Worm (Caenorhabditis elegans) whole organism, L3 larva: ENCODE results near the gene sra-12.
"Not testable (repeated sequence)": the region's sequence is repeated elsewhere in the genome, so short reads cannot be mapped to it uniquely, and the experiment has no call there.

Experiments used
- R02D3.7 ChIP-seq: fragments of 150-350 bp; optimal IDR thresholded peaks from 2 replicates; lab custom pipeline; 2014; ENCODE audit warnings: missing biosample characterization, missing genetic modification characterization
- aly-2 ChIP-seq: fragments of 150-350 bp; optimal IDR thresholded peaks from 2 replicates; lab custom pipeline; 2014; ENCODE audit warnings: missing biosample characterization, missing genetic modification characterization
- ama-1 ChIP-seq: fragments of 150-350 bp; optimal IDR thresholded peaks from 2 replicates; lab custom pipeline; 2018
- ceh-16 ChIP-seq: sonication (generic microtip); optimal IDR thresholded peaks from 2 replicates; lab custom pipeline; 2017; ENCODE audit warnings: missing biosample characterization, missing genetic modification characterization
- ceh-28 ChIP-seq: fragments of 150-350 bp; optimal IDR thresholded peaks from 2 replicates; lab custom pipeline; 2014; ENCODE audit warnings: missing biosample characterization, missing genetic modification reagents, missing genetic modification characterization
- ceh-9 ChIP-seq: sonication (generic microtip); optimal IDR thresholded peaks from 2 replicates; lab custom pipeline; 2018; ENCODE audit warnings: missing biosample characterization, missing genetic modification characterization
- daf-12 ChIP-seq: fragments of 150-350 bp; optimal IDR thresholded peaks from 2 replicates; lab custom pipeline; 2014; ENCODE audit warnings: missing biosample characterization, missing genetic modification reagents, missing genetic modification characterization
- egl-5 ChIP-seq: fragments of 150-350 bp; optimal IDR thresholded peaks from 2 replicates; lab custom pipeline; 2017; ENCODE audit warnings: missing biosample characterization, missing genetic modification reagents, missing genetic modification characterization, inconsistent platforms
- elt-1 ChIP-seq: fragments of 150-350 bp; optimal IDR thresholded peaks from 2 replicates; lab custom pipeline; 2014; ENCODE audit warnings: missing biosample characterization, missing genetic modification characterization
- elt-2 ChIP-seq: sonication (generic microtip); optimal IDR thresholded peaks from 2 replicates; lab custom pipeline; 2016; ENCODE audit warnings: missing genetic modification reagents, mild to moderate bottlenecking, missing genetic modification characterization, missing compliant biosample characterization
- elt-3 ChIP-seq, 3 experiments: fragments of 150-350 bp in 1 of 3; sonication (generic microtip) in 2 of 3; optimal IDR thresholded peaks; 2 replicates in 2 of 3; 4 replicates in 1 of 3; lab custom pipeline; 2014 to 2017; ENCODE audit warnings: missing biosample characterization in 3 of 3, missing genetic modification characterization in 3 of 3
- eor-1 ChIP-seq, 2 experiments: fragments of 150-350 bp; optimal IDR thresholded peaks; 2 replicates each; lab custom pipeline; 2014 to 2018; ENCODE audit warnings: missing biosample characterization in 2 of 2, missing genetic modification characterization in 2 of 2
- fkh-2 ChIP-seq: fragments of 150-350 bp; optimal IDR thresholded peaks from 2 replicates; lab custom pipeline; 2014; ENCODE audit warnings: missing biosample characterization, missing genetic modification reagents, missing genetic modification characterization
- fos-1 ChIP-seq: fragments of 150-350 bp; optimal IDR thresholded peaks from 2 replicates; lab custom pipeline; 2014; ENCODE audit warnings: missing biosample characterization, missing genetic modification characterization
- hmg-11 ChIP-seq: sonication (generic microtip); optimal IDR thresholded peaks from 2 replicates; lab custom pipeline; 2016; ENCODE audit warnings: missing genetic modification characterization, missing compliant biosample characterization
- lin-15B ChIP-seq: fragments of 150-350 bp; optimal IDR thresholded peaks from 2 replicates; lab custom pipeline; 2014; ENCODE audit warnings: missing biosample characterization, missing genetic modification characterization
- mdl-1 ChIP-seq: fragments of 150-350 bp; optimal IDR thresholded peaks from 2 replicates; lab custom pipeline; 2014; ENCODE audit warnings: missing biosample characterization, missing genetic modification characterization
- mml-1 ChIP-seq: fragments of 150-350 bp; sonication (generic microtip); optimal IDR thresholded peaks from 3 replicates; lab custom pipeline; 2014; ENCODE audit warnings: missing biosample characterization, missing genetic modification characterization
- nfya-1 ChIP-seq: sonication (generic microtip); optimal IDR thresholded peaks from 2 replicates; lab custom pipeline; 2017; ENCODE audit warnings: missing genetic modification characterization, mild to moderate bottlenecking, missing compliant biosample characterization, antibody characterized with exemption, moderate library complexity; ENCODE audit not compliant: insufficient read depth
- nhr-12 ChIP-seq: fragments of 150-350 bp; optimal IDR thresholded peaks from 2 replicates; lab custom pipeline; 2014; ENCODE audit warnings: missing biosample characterization, missing genetic modification characterization
- nhr-237 ChIP-seq: fragments of 150-350 bp; optimal IDR thresholded peaks from 2 replicates; lab custom pipeline; 2014; ENCODE audit warnings: missing biosample characterization, missing genetic modification characterization
- nhr-25 ChIP-seq: sonication (generic microtip); optimal IDR thresholded peaks from 2 replicates; lab custom pipeline; 2017; ENCODE audit warnings: missing biosample characterization, missing genetic modification characterization
- nhr-28 ChIP-seq: fragments of 150-350 bp; optimal IDR thresholded peaks from 2 replicates; lab custom pipeline; 2014; ENCODE audit warnings: missing biosample characterization, missing genetic modification characterization
- nhr-67 ChIP-seq: fragments of 150-350 bp; optimal IDR thresholded peaks from 2 replicates; lab custom pipeline; 2014; ENCODE audit warnings: missing biosample characterization, missing genetic modification characterization
- pha-4 ChIP-seq: fragments of 150-350 bp; optimal IDR thresholded peaks from 2 replicates; lab custom pipeline; 2014; ENCODE audit warnings: missing biosample characterization, missing genetic modification reagents, missing genetic modification characterization
- pqm-1 ChIP-seq: fragments of 150-350 bp; optimal IDR thresholded peaks from 2 replicates; lab custom pipeline; 2017; ENCODE audit warnings: missing biosample characterization, missing genetic modification characterization, inconsistent platforms
- sea-2 ChIP-seq: fragments of 150-350 bp; sonication (generic microtip); optimal IDR thresholded peaks from 4 replicates; lab custom pipeline; 2014; ENCODE audit warnings: missing biosample characterization, missing genetic modification reagents, missing genetic modification characterization
- skn-1 ChIP-seq: fragments of 150-350 bp; optimal IDR thresholded peaks from 2 replicates; lab custom pipeline; 2014; ENCODE audit warnings: missing biosample characterization, missing genetic modification characterization
- snpc-4 ChIP-seq: fragments of 150-350 bp; optimal IDR thresholded peaks from 2 replicates; lab custom pipeline; 2014; ENCODE audit warnings: missing biosample characterization, missing genetic modification characterization
- tbx-2 ChIP-seq: sonication (generic microtip); optimal IDR thresholded peaks from 2 replicates; lab custom pipeline; 2016; ENCODE audit warnings: mild to moderate bottlenecking, missing genetic modification characterization, missing compliant biosample characterization
- zag-1 ChIP-seq: fragments of 150-350 bp; optimal IDR thresholded peaks from 2 replicates; lab custom pipeline; 2014; ENCODE audit warnings: missing biosample characterization, missing genetic modification characterization
- ztf-11 ChIP-seq: fragments of 150-350 bp; optimal IDR thresholded peaks from 2 replicates; lab custom pipeline; 2014; ENCODE audit warnings: missing biosample characterization, missing genetic modification characterization

Gene sra-12

ce11 chrII:10923948-10924347, 19.7 kb upstream of the sra-12 start, which contains the start of gene Y19D2B.2:
TSS of gene Y19D2B.2 (plus strand) at chrII:10924248.
- TF ChIP-seq R02D3.7: no peak
- no peak for TF ChIP-seq elt-1 (tag; lab: Kevin White, UChicago)
- no peak for TF ChIP-seq pqm-1 (tag; lab: Kevin White, UChicago)
- no peak for TF ChIP-seq egl-5
- no peak for TF ChIP-seq ceh-9 (tag; lab: Kevin White, UChicago)

- TF ChIP-seq ceh-16, tbx-2, pqm-1 (tag; lab: Kevin White, UChicago): not testable (repeated sequence)
These were observed 18.6 kb upstream of the sra-12 start, which contains the start of gene Y19D2B.1 for ce11 chrII:10922874-10923273. TSS of gene Y19D2B.1 (minus strand) at chrII:10922974.

- TF ChIP-seq elt-2 (tag; lab: Kevin White, UChicago) (peak; percentile 23), zag-1 (tag; lab: Kevin White, UChicago) (no peak), fos-1 (no peak), lin-15B (tag; lab: Kevin White, UChicago) (no peak), nhr-67 (tag; lab: Kevin White, UChicago) (no peak), nhr-25 (tag; lab: Kevin White, UChicago) (peak; percentile 13)
These were observed 14.0 kb upstream of the sra-12 start, which contains the start of gene tba-4 for ce11 chrII:10918293-10918756. TSS of gene tba-4 (plus strand) at chrII:10918706.

ce11 chrII:10917174-10917573, 12.9 kb upstream of the sra-12 start, which contains the start of gene F44F4.10:
TSS of gene F44F4.10 (minus strand) at chrII:10917274.
- no peak for TF ChIP-seq skn-1
- no peak for TF ChIP-seq nhr-12 (tag; lab: Kevin White, UChicago)
- TF ChIP-seq nhr-28 (tag; lab: Kevin White, UChicago): no peak
- no peak for TF ChIP-seq mdl-1 (tag; lab: Kevin White, UChicago)
- no peak for TF ChIP-seq elt-2 (tag; lab: Kevin White, UChicago)
- TF ChIP-seq nhr-25 (tag; lab: Kevin White, UChicago): no peak
- no peak for TF ChIP-seq eor-1 (tag; optimal IDR thresholded peaks at IDR 0.05; lab: Kevin White, UChicago)
- no peak for TF ChIP-seq aly-2 (tag; lab: Kevin White, UChicago)
- no peak for TF ChIP-seq ama-1 (lab: Kevin White, UChicago)
- no peak for TF ChIP-seq mml-1 (tag; lab: Kevin White, UChicago)
- no peak for TF ChIP-seq sea-2 (GFP tag; lab: Kevin White, UChicago)
- TF ChIP-seq daf-12 (tag; lab: Kevin White, UChicago): no peak
- no peak for TF ChIP-seq tbx-2 (tag; lab: Kevin White, UChicago)
- no peak for TF ChIP-seq fkh-2 (tag; lab: Kevin White, UChicago)
- no peak for TF ChIP-seq nhr-237 (tag; lab: Kevin White, UChicago)
- TF ChIP-seq nfya-1: no peak
- no peak for TF ChIP-seq pqm-1 (tag; lab: Kevin White, UChicago)
- TF ChIP-seq, all 47 proteins: peak for 0

ce11 chrII:10915732-10916131, 11.5 kb upstream of the sra-12 start, which contains the start of gene F44F4.9:
TSS of gene F44F4.9 (minus strand) at chrII:10915832.
- TF ChIP-seq hmg-11 (tag; lab: Kevin White, UChicago): no peak
- no peak for TF ChIP-seq nhr-12 (tag; lab: Kevin White, UChicago)
- TF ChIP-seq mdl-1 (tag; lab: Kevin White, UChicago): no peak
- no peak for TF ChIP-seq mml-1 (tag; lab: Kevin White, UChicago)
- no peak for TF ChIP-seq ceh-9 (tag; lab: Kevin White, UChicago)
- no peak for TF ChIP-seq zag-1 (tag; lab: Kevin White, UChicago)
- TF ChIP-seq aly-2 (tag; lab: Kevin White, UChicago): no peak
- no peak for TF ChIP-seq elt-1 (tag; lab: Kevin White, UChicago)
- TF ChIP-seq fos-1: no peak
- TF ChIP-seq ztf-11 (tag; lab: Kevin White, UChicago): no peak
- no peak for TF ChIP-seq ceh-16 (tag; lab: Kevin White, UChicago)
- no peak for TF ChIP-seq elt-3 (tag; optimal IDR thresholded peaks at IDR 0.05; lab: Kevin White, UChicago)
- no peak for TF ChIP-seq snpc-4
- TF ChIP-seq pha-4 (tag; lab: Kevin White, UChicago): no peak

ce11 chrII:10914366-10914765, 10.1 kb upstream of the sra-12 start, which contains the start of gene F44F4.15:
TSS of gene F44F4.15 (plus strand) at chrII:10914666.
- TF ChIP-seq tbx-2 (tag; lab: Kevin White, UChicago): no peak
- TF ChIP-seq ceh-9 (tag; lab: Kevin White, UChicago): no peak
- no peak for TF ChIP-seq nhr-12 (tag; lab: Kevin White, UChicago)
- no peak for TF ChIP-seq ceh-28 (tag; lab: Kevin White, UChicago)
- TF ChIP-seq nhr-237 (tag; lab: Kevin White, UChicago): no peak
